Fruit fly (Drosophila melanogaster) whole organism, embryonic: ENCODE data around the gene CG43678.

ENCODE experiments used
- Ada2b ChIP-seq: fragments of 200-800 bp; sonication (Bioruptor generic); IDR thresholded peaks from 2 replicates; pipeline ENCODE4 v1.3.6; 2022; ENCODE audit warnings: missing biosample characterization, missing genetic modification characterization
- Bdp1 ChIP-seq: fragments of 200-800 bp; sonication (Bioruptor generic); optimal IDR thresholded peaks from 3 replicates; lab custom pipeline; 2016; ENCODE audit warnings: missing biosample characterization, missing genetic modification characterization
- CG10267 ChIP-seq: fragments of 200-800 bp; sonication (Bioruptor generic); optimal IDR thresholded peaks from 2 replicates; lab custom pipeline; 2018; ENCODE audit warnings: missing biosample characterization, mild to moderate bottlenecking, missing genetic modification characterization, moderate library complexity
- CG11723 ChIP-seq: fragments of 200-800 bp; sonication (Bioruptor generic); optimal IDR thresholded peaks from 2 replicates; lab custom pipeline; 2017; ENCODE audit warnings: missing biosample characterization, mild to moderate bottlenecking, missing genetic modification characterization
- CG12236 ChIP-seq: fragments of 200-800 bp; sonication (Bioruptor generic); optimal IDR thresholded peaks from 2 replicates; lab custom pipeline; 2016; ENCODE audit warnings: missing biosample characterization, missing genetic modification characterization
- CG12744 ChIP-seq: fragments of 200-800 bp; sonication (Bioruptor generic); optimal IDR thresholded peaks from 2 replicates; lab custom pipeline; 2016; ENCODE audit warnings: missing biosample characterization, missing genetic modification characterization
- CG13624 ChIP-seq: fragments of 200-800 bp; sonication (Bioruptor generic); optimal IDR thresholded peaks from 2 replicates; lab custom pipeline; 2016; ENCODE audit warnings: missing biosample characterization, missing genetic modification characterization
- CG15479 ChIP-seq: fragments of 200-800 bp; sonication (Bioruptor generic); optimal IDR thresholded peaks from 3 replicates; lab custom pipeline; 2019; ENCODE audit warnings: missing biosample characterization, mild to moderate bottlenecking, missing genetic modification characterization, moderate library complexity
- CG15514 ChIP-seq: fragments of 200-800 bp; sonication (Bioruptor generic); optimal IDR thresholded peaks from 3 replicates; lab custom pipeline; 2017; ENCODE audit warnings: missing biosample characterization, missing genetic modification characterization, mild to moderate bottlenecking, moderate library complexity, missing genetic modification reagents
- CG17829 ChIP-seq: fragments of 200-800 bp; optimal IDR thresholded peaks from 2 replicates; lab custom pipeline; 2019; ENCODE audit warnings: missing biosample characterization, mild to moderate bottlenecking, missing genetic modification characterization, moderate library complexity
- CG18764 ChIP-seq: fragments of 200-800 bp; sonication (Bioruptor generic); optimal IDR thresholded peaks from 3 replicates; lab custom pipeline; 2016; ENCODE audit warnings: missing biosample characterization, missing genetic modification characterization
- CG3163 ChIP-seq: fragments of 200-800 bp; sonication (Bioruptor generic); optimal IDR thresholded peaks from 3 replicates; lab custom pipeline; 2016; ENCODE audit warnings: missing biosample characterization, missing genetic modification characterization
- CG33213 ChIP-seq: fragments of 200-800 bp; sonication (Bioruptor generic); optimal IDR thresholded peaks from 3 replicates; lab custom pipeline; 2016; ENCODE audit warnings: missing biosample characterization, missing genetic modification characterization
- CG33557 ChIP-seq: fragments of 200-800 bp; sonication (Bioruptor generic); optimal IDR thresholded peaks from 2 replicates; lab custom pipeline; 2019; ENCODE audit warnings: missing biosample characterization, mild to moderate bottlenecking, missing genetic modification characterization, moderate library complexity
- CG3726 ChIP-seq: fragments of 200-800 bp; sonication (Bioruptor generic); IDR thresholded peaks from 3 replicates; pipeline ENCODE4, ENCODE4 v1.3.6; 2022; ENCODE audit warnings: missing biosample characterization, missing genetic modification characterization
- CG42726 ChIP-seq: fragments of 200-800 bp; sonication (Bioruptor generic); IDR thresholded peaks from 2 replicates; pipeline ENCODE4 v1.3.6; 2022; ENCODE audit warnings: missing biosample characterization, missing genetic modification characterization; ENCODE audit not compliant: partially characterized antibody
- CG43689 ChIP-seq: fragments of 200-800 bp; sonication (Bioruptor generic); IDR thresholded peaks from 2 replicates; pipeline ENCODE4 v1.3.6; 2022; ENCODE audit warnings: missing biosample characterization, missing genetic modification characterization
- CG4424 ChIP-seq: fragments of 200-800 bp; sonication (Bioruptor generic); optimal IDR thresholded peaks from 3 replicates; lab custom pipeline; 2016; ENCODE audit warnings: missing biosample characterization, missing genetic modification characterization
- CG5953 ChIP-seq: fragments of 200-800 bp; sonication (Bioruptor generic); IDR thresholded peaks from 2 replicates; pipeline ENCODE4 v1.3.6; 2022; ENCODE audit warnings: missing biosample characterization, missing genetic modification characterization
- CG8290 ChIP-seq, 3 experiments: fragments of 200-800 bp; sonication (Bioruptor generic); optimal IDR thresholded peaks; 2 replicates each; lab custom pipeline; 2016 to 2019; ENCODE audit warnings: missing biosample characterization in 3 of 3, missing genetic modification characterization in 3 of 3, mild to moderate bottlenecking in 2 of 3, moderate library complexity in 1 of 3
- CG8765 ChIP-seq: fragments of 200-800 bp; sonication (Bioruptor generic); IDR thresholded peaks from 2 replicates; pipeline ENCODE4 v1.3.6; 2022; ENCODE audit warnings: missing biosample characterization, missing genetic modification characterization
- CG9797 ChIP-seq: fragments of 200-800 bp; sonication (Bioruptor generic); optimal IDR thresholded peaks from 3 replicates; lab custom pipeline; 2018; ENCODE audit warnings: missing biosample characterization, mild to moderate bottlenecking, missing genetic modification characterization
- CG9876 ChIP-seq: fragments of 200-800 bp; sonication (Bioruptor generic); optimal IDR thresholded peaks from 2 replicates; lab custom pipeline; 2016; ENCODE audit warnings: missing biosample characterization, missing genetic modification characterization
- Dp ChIP-seq: fragments of 200-800 bp; sonication (Bioruptor generic); optimal IDR thresholded peaks from 2 replicates; lab custom pipeline; 2018; ENCODE audit warnings: missing biosample characterization, mild to moderate bottlenecking, missing genetic modification characterization, moderate library complexity
- Elba2 ChIP-seq: fragments of 200-800 bp; sonication (Bioruptor generic); optimal IDR thresholded peaks from 3 replicates; lab custom pipeline; 2016; ENCODE audit warnings: missing biosample characterization, missing genetic modification characterization
- H15 ChIP-seq: fragments of 200-800 bp; sonication (Bioruptor generic); IDR thresholded peaks from 3 replicates; pipeline ENCODE4 v1.3.6; 2022; ENCODE audit warnings: missing biosample characterization, missing genetic modification characterization
- MBD-R2 ChIP-seq: fragments of 200-800 bp; sonication (Bioruptor generic); IDR thresholded peaks from 2 replicates; pipeline ENCODE4 v1.3.6; 2022; ENCODE audit warnings: missing biosample characterization, missing genetic modification characterization
- Med ChIP-seq: fragments of 200-800 bp; sonication (Bioruptor generic); peaks from one replicate; lab custom pipeline; 2016; ENCODE audit warnings: missing biosample characterization, missing genetic modification characterization, mild to moderate bottlenecking, inconsistent platforms, moderate library complexity
- NK7.1 ChIP-seq: fragments of 200-800 bp; sonication (Bioruptor generic); optimal IDR thresholded peaks from 3 replicates; lab custom pipeline; 2016; ENCODE audit warnings: missing biosample characterization, missing genetic modification characterization
- PHDP ChIP-seq: fragments of 200-800 bp; sonication (Bioruptor generic); optimal IDR thresholded peaks from 3 replicates; lab custom pipeline; 2018; ENCODE audit warnings: missing biosample characterization, mild to moderate bottlenecking, missing genetic modification characterization, moderate library complexity
- Rfx ChIP-seq: fragments of 200-800 bp; sonication (Bioruptor generic); IDR thresholded peaks from 2 replicates; pipeline ENCODE4 v1.3.6; 2022; ENCODE audit warnings: missing biosample characterization, missing genetic modification characterization
- amos ChIP-seq: fragments of 200-800 bp; sonication (Bioruptor generic); IDR thresholded peaks from 2 replicates; pipeline ENCODE4 v1.3.6; 2022; ENCODE audit warnings: missing biosample characterization, missing genetic modification characterization; ENCODE audit not compliant: partially characterized antibody
- ash1 ChIP-seq: fragments of 200-800 bp; sonication (Bioruptor generic); optimal IDR thresholded peaks from 2 replicates; lab custom pipeline; 2018; ENCODE audit warnings: missing biosample characterization, mild to moderate bottlenecking, missing genetic modification characterization
- bcd ChIP-seq: fragments of 200-800 bp; sonication (Bioruptor generic); optimal IDR thresholded peaks from 2 replicates; lab custom pipeline; 2017; ENCODE audit warnings: missing biosample characterization, mild to moderate bottlenecking, missing genetic modification characterization
- chinmo ChIP-seq: fragments of 200-800 bp; sonication (Bioruptor generic); IDR thresholded peaks from 4 replicates; pipeline ENCODE4 v1.3.6; 2022; ENCODE audit warnings: missing biosample characterization, missing genetic modification characterization; ENCODE audit not compliant: partially characterized antibody
- chn ChIP-seq: fragments of 200-800 bp; sonication (Bioruptor generic); optimal IDR thresholded peaks from 2 replicates; lab custom pipeline; 2016; ENCODE audit warnings: missing biosample characterization, missing genetic modification characterization
- dati ChIP-seq: fragments of 200-800 bp; sonication (Bioruptor generic); IDR thresholded peaks from 2 replicates; pipeline ENCODE4 v1.3.6; 2022; ENCODE audit warnings: missing biosample characterization, missing genetic modification characterization
- dm ChIP-seq: fragments of 200-800 bp; sonication (Bioruptor generic); optimal IDR thresholded peaks from 3 replicates; lab custom pipeline; 2016; ENCODE audit warnings: missing biosample characterization, missing genetic modification characterization
- dysf ChIP-seq: fragments of 200-800 bp; sonication (Bioruptor generic); IDR thresholded peaks from 3 replicates; pipeline ENCODE4 v1.3.6; 2022; ENCODE audit warnings: missing biosample characterization, missing genetic modification characterization
- en ChIP-seq: fragments of 200-800 bp; sonication (Bioruptor generic); optimal IDR thresholded peaks from 2 replicates; lab custom pipeline; 2016; ENCODE audit warnings: missing biosample characterization, missing genetic modification characterization
- gro ChIP-seq: fragments of 200-800 bp; sonication (Bioruptor generic); optimal IDR thresholded peaks from 2 replicates; lab custom pipeline; 2016; ENCODE audit warnings: missing biosample characterization, missing genetic modification characterization
- hbn ChIP-seq: fragments of 200-800 bp; sonication (Bioruptor generic); IDR thresholded peaks from 2 replicates; pipeline ENCODE4 v1.3.6; 2022; ENCODE audit warnings: missing biosample characterization, missing genetic modification characterization; ENCODE audit not compliant: partially characterized antibody
- jing ChIP-seq: fragments of 200-800 bp; sonication (Bioruptor generic); optimal IDR thresholded peaks from 2 replicates; lab custom pipeline; 2018; ENCODE audit warnings: missing biosample characterization, mild to moderate bottlenecking, missing genetic modification characterization
- klu ChIP-seq: fragments of 200-800 bp; sonication (Bioruptor generic); IDR thresholded peaks from 2 replicates; pipeline ENCODE4 v1.3.6; 2022; ENCODE audit warnings: missing biosample characterization, missing genetic modification characterization
- onecut ChIP-seq: fragments of 200-800 bp; sonication (Bioruptor generic); IDR thresholded peaks from 2 replicates; pipeline ENCODE4 v1.3.6; 2022; ENCODE audit warnings: missing biosample characterization, missing genetic modification characterization
- pb ChIP-seq: fragments of 200-800 bp; sonication (Bioruptor generic); optimal IDR thresholded peaks from 3 replicates; lab custom pipeline; 2016; ENCODE audit warnings: missing biosample characterization, missing genetic modification characterization
- pfk ChIP-seq: fragments of 200-800 bp; sonication (Bioruptor generic); optimal IDR thresholded peaks from 2 replicates; lab custom pipeline; 2018; ENCODE audit warnings: missing biosample characterization, mild to moderate bottlenecking, missing genetic modification characterization, moderate library complexity
- psq ChIP-seq: fragments of 200-800 bp; sonication (Bioruptor generic); optimal IDR thresholded peaks from 2 replicates; lab custom pipeline; 2017; ENCODE audit warnings: missing biosample characterization, missing genetic modification characterization
- ro ChIP-seq: fragments of 200-800 bp; sonication (Bioruptor generic); IDR thresholded peaks from 2 replicates; pipeline ENCODE4 v1.3.6; 2022; ENCODE audit warnings: missing biosample characterization, missing genetic modification characterization
- sens ChIP-seq: fragments of 200-800 bp; sonication (Bioruptor generic); peaks from one replicate; lab custom pipeline; 2016; ENCODE audit warnings: missing biosample characterization, missing genetic modification characterization
- vvl ChIP-seq: fragments of 200-800 bp; sonication (Bioruptor generic); IDR thresholded peaks from 2 replicates; pipeline ENCODE4 v1.3.6; 2022; ENCODE audit warnings: missing biosample characterization, missing genetic modification characterization
- wor ChIP-seq: fragments of 200-800 bp; sonication (Bioruptor generic); IDR thresholded peaks from 2 replicates; pipeline ENCODE4 v1.3.6; 2022; ENCODE audit warnings: missing biosample characterization, missing genetic modification characterization

CG43678 gene

dm6 chr3L:15079278-15079677 lies 30.0 kb upstream of the CG43678 start (continued):
- TF ChIP-seq CG8765 (GFP tag; lab: Robert Waterston, UW) (no peak), vvl (peak; percentile 79), amos (GFP tag; lab: Robert Waterston, UW) (peak; percentile 47; the same call in 1 of the 2 replicates), Dp (GFP tag; lab: Kevin White, UChicago) (peak; percentile 3), CG13624 (GFP tag; lab: Kevin White, UChicago) (peak; percentile 25), ash1 (GFP tag; lab: Kevin White, UChicago) (no peak), MBD-R2 (no peak), pfk (GFP tag; lab: Kevin White, UChicago) (no peak), psq (GFP tag; lab: Kevin White, UChicago) (no peak), CG3163 (GFP tag; lab: Kevin White, UChicago) (peak; percentile 87), Med (GFP tag; lab: Kevin White, UChicago) (peak; percentile 65), CG3726 (GFP tag; lab: Robert Waterston, UW) (no peak), Elba2 (GFP tag; lab: Kevin White, UChicago) (no peak), Bdp1 (GFP tag; lab: Kevin White, UChicago) (no peak), wor (GFP tag; lab: Robert Waterston, UW) (no peak), CG12236 (GFP tag; lab: Kevin White, UChicago) (no peak), sens (GFP tag; lab: Kevin White, UChicago) (no peak), CG33213 (GFP tag; lab: Kevin White, UChicago) (no peak), CG15514 (no peak), ro (GFP tag; lab: Robert Waterston, UW) (no peak), CG4424 (GFP tag; lab: Kevin White, UChicago) (no peak), bcd (GFP tag; lab: Kevin White, UChicago) (peak; percentile 10), CG15479 (GFP tag; lab: Kevin White, UChicago) (no peak), dati (GFP tag; lab: Robert Waterston, UW) (no peak), CG8290 (GFP tag; optimal IDR thresholded peaks at IDR 0.05; lab: Kevin White, UChicago) (peak; percentile 14), CG8290 (tag; optimal IDR thresholded peaks at IDR 0.05; lab: Kevin White, UChicago) (no peak), dysf (GFP tag; lab: Robert Waterston, UW) (no peak), en (GFP tag; lab: Kevin White, UChicago) (no peak), CG18764 (no peak), H15 (GFP tag; lab: Robert Waterston, UW) (no peak), chinmo (GFP tag; lab: Robert Waterston, UW) (peak; percentile 86; the same call in 1 of the 4 replicates), onecut (GFP tag; lab: Robert Waterston, UW) (no peak), CG42726 (peak; percentile 40; the same call in 1 of the 2 replicates), Rfx (no peak), NK7.1 (no peak), CG10267 (no peak), PHDP (tag; lab: Kevin White, UChicago) (no peak), gro (GFP tag; lab: Kevin White, UChicago) (no peak), dm (GFP tag; lab: Kevin White, UChicago) (no peak), pb (GFP tag; lab: Kevin White, UChicago) (no peak), klu (no peak), jing (GFP tag; lab: Kevin White, UChicago) (no peak), CG5953 (GFP tag; lab: Robert Waterston, UW) (no peak), CG12744 (no peak), CG11723 (no peak), CG9876 (no peak), chn (GFP tag; lab: Kevin White, UChicago) (no peak), CG9797 (GFP tag; lab: Kevin White, UChicago) (no peak), hbn (GFP tag; lab: Robert Waterston, UW) (0 out of 2 replicates have a peak, but pooled peaks have one; percentile 19), Ada2b (0 out of 2 replicates have a peak, but pooled peaks have one; percentile 14), CG33557 (GFP tag; lab: Kevin White, UChicago) (peak; percentile 20), CG43689 (GFP tag; lab: Robert Waterston, UW) (no peak), CG17829 (no peak)
